Worm (Caenorhabditis elegans): ENCODE results near the gene morc-1.

DNA sequence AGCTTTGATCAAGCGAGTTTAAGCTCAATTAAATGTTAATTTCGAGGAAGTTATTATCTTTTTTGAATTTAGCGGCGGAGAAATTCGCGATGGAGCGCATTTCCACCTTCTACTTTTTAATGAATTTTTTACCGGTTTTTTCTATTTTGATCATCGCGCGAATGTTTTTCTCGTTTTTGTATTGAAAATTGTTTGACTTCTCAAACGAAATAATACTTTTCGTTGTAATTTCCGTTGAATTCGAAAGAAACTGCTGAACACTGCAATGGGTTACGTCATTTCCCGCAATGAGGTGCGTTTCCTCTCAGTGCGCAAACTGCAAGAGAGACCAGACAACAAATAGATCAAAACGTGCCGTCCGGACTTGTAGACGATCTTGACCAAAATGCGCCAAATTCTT lies 25.5 kb downstream of the morc-1 start:
- TF ChIP-seq hnd-1 (tag; optimal IDR thresholded peaks at IDR 0.05) (no peak), aly-1 (tag; optimal IDR thresholded peaks at IDR 0.05) (no peak), pes-1 (GFP tag; IDR thresholded peaks at IDR 0.05) (no peak), ama-1 (optimal IDR thresholded peaks at IDR 0.05) (no peak), hmbx-1 (tag; optimal IDR thresholded peaks at IDR 0.05) (no peak), flt-1 (GFP tag; IDR thresholded peaks at IDR 0.05) (no peak), scrt-1 (GFP tag; IDR thresholded peaks at IDR 0.05) (no peak), ceh-13 (GFP tag; optimal IDR thresholded peaks at IDR 0.05) (no peak), F13C5.2 (tag; optimal IDR thresholded peaks at IDR 0.05) (no peak)
